Worm (Caenorhabditis elegans) whole organism, L4 larva: ENCODE measurements around the gene tmed-1.

ENCODE experiments used
- D1046.2 ChIP-seq: fragments of 200-800 bp; sonication (Bioruptor generic); IDR thresholded peaks from 2 replicates; pipeline ENCODE4 v1.3.6; 2022; ENCODE audit warnings: missing genetic modification characterization, missing compliant biosample characterization
- F44E2.7 ChIP-seq: fragments of 200-800 bp; sonication (Bioruptor generic); IDR thresholded peaks from 2 replicates; pipeline ENCODE4 v2.1.2; 2022; ENCODE audit warnings: missing genetic modification characterization, missing compliant biosample characterization
- T20F7.1 ChIP-seq: fragments of 200-800 bp; sonication (Bioruptor generic); optimal IDR thresholded peaks from 2 replicates; lab custom pipeline; 2018; ENCODE audit warnings: mild to moderate bottlenecking, missing genetic modification characterization, missing compliant biosample characterization
- T26A8.4 ChIP-seq: fragments of 200-800 bp; sonication (Bioruptor generic); IDR thresholded peaks from 2 replicates; pipeline ENCODE4 v1.3.6; 2022; ENCODE audit warnings: missing genetic modification characterization, missing compliant biosample characterization
- ZK337.2 ChIP-seq: fragments of 200-800 bp; sonication (Bioruptor generic); IDR thresholded peaks from 2 replicates; pipeline ENCODE4 v1.3.6; 2022; ENCODE audit warnings: missing genetic modification reagents, missing genetic modification characterization, missing compliant biosample characterization
- ZK546.5 ChIP-seq, 2 experiments: sonication (generic microtip); optimal IDR thresholded peaks; 2 replicates each; lab custom pipeline; 2017; ENCODE audit warnings: missing biosample characterization in 2 of 2, missing genetic modification characterization in 2 of 2
- aly-2 ChIP-seq: sonication (generic microtip); optimal IDR thresholded peaks from 2 replicates; lab custom pipeline; 2018; ENCODE audit warnings: missing biosample characterization, missing genetic modification characterization
- ama-1 ChIP-seq: fragments of 150-350 bp; optimal IDR thresholded peaks from 2 replicates; lab custom pipeline; 2014; ENCODE audit warnings: inconsistent platforms, mixed read lengths
- ceh-20 ChIP-seq: fragments of 200-800 bp; sonication (Bioruptor generic); IDR thresholded peaks from 2 replicates; pipeline ENCODE4 v1.3.6; 2022; ENCODE audit warnings: missing genetic modification reagents, missing genetic modification characterization, missing compliant biosample characterization
- ceh-82 ChIP-seq: sonication (generic microtip); optimal IDR thresholded peaks from 2 replicates; lab custom pipeline; 2017; ENCODE audit warnings: missing biosample characterization, missing genetic modification characterization
- daf-16 ChIP-seq, 3 experiments: sonication (generic microtip); optimal IDR thresholded peaks; 2 replicates each; lab custom pipeline; 2016 to 2017; ENCODE audit warnings: missing genetic modification characterization in 3 of 3, missing genetic modification reagents in 3 of 3, mild to moderate bottlenecking in 2 of 3, missing compliant biosample characterization in 2 of 3, missing biosample characterization in 1 of 3, moderate library complexity in 1 of 3
- daf-8 ChIP-seq: fragments of 200-800 bp; sonication (Bioruptor generic); IDR thresholded peaks from 2 replicates; pipeline ENCODE4 v1.3.6; 2022; ENCODE audit warnings: missing genetic modification characterization, missing compliant biosample characterization
- dmd-6 ChIP-seq: fragments of 200-800 bp; sonication (Bioruptor generic); IDR thresholded peaks from 2 replicates; pipeline ENCODE4 v1.3.6; 2022; ENCODE audit warnings: missing genetic modification reagents, missing genetic modification characterization, missing compliant biosample characterization
- dpl-1 ChIP-seq: fragments of 150-350 bp; optimal IDR thresholded peaks from 2 replicates; lab custom pipeline; 2014; ENCODE audit warnings: missing biosample characterization, missing genetic modification reagents, missing genetic modification characterization
- duxl-1 ChIP-seq: sonication (generic microtip); optimal IDR thresholded peaks from 2 replicates; lab custom pipeline; 2016; ENCODE audit warnings: mild to moderate bottlenecking, missing genetic modification characterization, moderate library complexity, missing compliant biosample characterization; ENCODE audit not compliant: poor library complexity
- dve-1 ChIP-seq: sonication (generic microtip); optimal IDR thresholded peaks from 2 replicates; lab custom pipeline; 2017; ENCODE audit warnings: antibody characterized with exemption, mild to moderate bottlenecking, missing genetic modification characterization, missing compliant biosample characterization; ENCODE audit not compliant: insufficient read depth
- egl-27 ChIP-seq: sonication (generic microtip); optimal IDR thresholded peaks from 3 replicates; lab custom pipeline; 2017; ENCODE audit warnings: missing biosample characterization, missing genetic modification reagents, missing genetic modification characterization
- hlh-11 ChIP-seq: fragments of 200-800 bp; sonication (Bioruptor generic); optimal IDR thresholded peaks from 2 replicates; lab custom pipeline; 2018; ENCODE audit warnings: mild to moderate bottlenecking, missing genetic modification characterization, missing compliant biosample characterization
- lin-15B ChIP-seq: fragments of 150-350 bp; sonication (generic microtip); optimal IDR thresholded peaks from 3 replicates; lab custom pipeline; 2014; ENCODE audit warnings: missing biosample characterization, missing genetic modification characterization
- lin-38 ChIP-seq: fragments of 200-800 bp; sonication (Bioruptor generic); IDR thresholded peaks from 2 replicates; pipeline ENCODE4 v1.3.6; 2022; ENCODE audit warnings: missing genetic modification reagents, missing genetic modification characterization, missing compliant biosample characterization
- lir-3 ChIP-seq: sonication (generic microtip); optimal IDR thresholded peaks from 2 replicates; lab custom pipeline; 2016; ENCODE audit warnings: mild to moderate bottlenecking, missing genetic modification characterization, missing compliant biosample characterization
- lsy-2 ChIP-seq, 2 experiments: fragments of 150-350 bp in 1 of 2; sonication (generic microtip) in 1 of 2; optimal IDR thresholded peaks; 2 replicates each; lab custom pipeline; 2014 to 2017; ENCODE audit warnings: missing biosample characterization in 2 of 2, missing genetic modification characterization in 2 of 2
- mdt-29 ChIP-seq: fragments of 200-800 bp; sonication (Bioruptor generic); IDR thresholded peaks from 2 replicates; pipeline ENCODE4 v1.3.6; 2022; ENCODE audit warnings: missing genetic modification reagents, missing genetic modification characterization, missing compliant biosample characterization
- mxl-2 ChIP-seq: fragments of 200-800 bp; sonication (Bioruptor generic); conservative IDR thresholded peaks from 2 replicates; pipeline ENCODE4 v1.3.6; 2022; ENCODE audit warnings: missing genetic modification reagents, missing genetic modification characterization, missing compliant biosample characterization
- mxl-3 ChIP-seq: fragments of 200-800 bp; sonication (Bioruptor generic); optimal IDR thresholded peaks from 2 replicates; lab custom pipeline; 2018; ENCODE audit warnings: mild to moderate bottlenecking, missing genetic modification characterization, missing compliant biosample characterization
- nhr-11 ChIP-seq: fragments of 150-350 bp; optimal IDR thresholded peaks from 2 replicates; lab custom pipeline; 2014; ENCODE audit warnings: missing biosample characterization, missing genetic modification characterization
- nhr-25 ChIP-seq: sonication (generic microtip); optimal IDR thresholded peaks from 2 replicates; lab custom pipeline; 2017; ENCODE audit warnings: missing genetic modification characterization, mild to moderate bottlenecking, missing compliant biosample characterization, antibody characterized with exemption, moderate library complexity, borderline replicate concordance; ENCODE audit not compliant: insufficient read depth
- nhr-28 ChIP-seq: fragments of 150-350 bp; optimal IDR thresholded peaks from 2 replicates; lab custom pipeline; 2014; ENCODE audit warnings: missing biosample characterization, missing genetic modification characterization
- nhr-77 ChIP-seq: fragments of 150-350 bp; optimal IDR thresholded peaks from 2 replicates; lab custom pipeline; 2014; ENCODE audit warnings: missing biosample characterization, missing genetic modification characterization
- pha-4 ChIP-seq, 2 experiments: fragments of 150-350 bp in 1 of 2; fragments of 200-800 bp in 1 of 2; sonication (Bioruptor generic) in 1 of 2; IDR thresholded peaks in 1 of 2; optimal IDR thresholded peaks in 1 of 2; 2 replicates each; pipeline versions ENCODE4 v1.3.6 to Lab custom; 2014 to 2022; ENCODE audit warnings: missing genetic modification characterization in 2 of 2, missing genetic modification reagents in 2 of 2, missing biosample characterization in 1 of 2, missing compliant biosample characterization in 1 of 2
- pqm-1 ChIP-seq: sonication (generic microtip); optimal IDR thresholded peaks from 2 replicates; lab custom pipeline; 2017; ENCODE audit warnings: missing biosample characterization, missing genetic modification characterization
- saeg-2 ChIP-seq: fragments of 200-800 bp; sonication (Bioruptor generic); IDR thresholded peaks from 2 replicates; pipeline ENCODE4 v1.3.6; 2022; ENCODE audit warnings: missing genetic modification reagents, missing genetic modification characterization, missing compliant biosample characterization
- unc-39 ChIP-seq: sonication (generic microtip); optimal IDR thresholded peaks from 2 replicates; lab custom pipeline; 2017; ENCODE audit warnings: missing biosample characterization, missing genetic modification characterization
- vab-7 ChIP-seq: fragments of 200-800 bp; sonication (Bioruptor generic); IDR thresholded peaks from 2 replicates; pipeline ENCODE4 v1.3.6; 2022; ENCODE audit warnings: missing genetic modification reagents, missing genetic modification characterization, missing compliant biosample characterization
- zfp-2 ChIP-seq: sonication (generic microtip); optimal IDR thresholded peaks from 2 replicates; lab custom pipeline; 2016; ENCODE audit warnings: mild to moderate bottlenecking, missing genetic modification characterization, missing compliant biosample characterization
- zfp-3 ChIP-seq: fragments of 200-800 bp; sonication (Bioruptor generic); conservative IDR thresholded peaks from 2 replicates; pipeline ENCODE4 v1.3.6; 2022; ENCODE audit warnings: missing genetic modification reagents, missing genetic modification characterization, missing compliant biosample characterization
- zip-2 ChIP-seq: fragments of 150-350 bp; optimal IDR thresholded peaks from 2 replicates; lab custom pipeline; 2014; ENCODE audit warnings: missing biosample characterization, missing genetic modification characterization
- ztf-11 ChIP-seq: fragments of 150-350 bp; optimal IDR thresholded peaks from 2 replicates; lab custom pipeline; 2014; ENCODE audit warnings: missing biosample characterization, missing genetic modification characterization
- ztf-7 ChIP-seq: fragments of 150-350 bp; optimal IDR thresholded peaks from 2 replicates; lab custom pipeline; 2014; ENCODE audit warnings: missing biosample characterization, missing genetic modification characterization

Gene tmed-1

ce11 chrIV:12046524-12047203 lies 31.3 kb downstream of the tmed-1 start, which contains the start of gene T12G3.2 (continued):
- TF ChIP-seq zip-2 (tag; lab: Kevin White, UChicago) (no peak), hlh-11 (tag; lab: Kevin White, UChicago) (peak; percentile 91), zfp-2 (no peak), daf-16 (GFP tag; optimal IDR thresholded peaks at IDR 0.05; lab: Kevin White, UChicago) (no peak), daf-16 (tag; optimal IDR thresholded peaks at IDR 0.05; lab: Kevin White, UChicago) (peak; percentile 92), ztf-7 (tag; lab: Kevin White, UChicago) (no peak), nhr-11 (tag; lab: Kevin White, UChicago) (no peak), F44E2.7 (GFP tag; lab: Robert Waterston, UW) (no peak), ZK546.5 (tag; optimal IDR thresholded peaks at IDR 0.05; lab: Kevin White, UChicago) (no peak), mxl-3 (GFP tag; lab: Kevin White, UChicago) (peak; percentile 71), ama-1 (no peak), aly-2 (no peak), saeg-2 (GFP tag; lab: Robert Waterston, UW) (0 out of 2 replicates have a peak, but pooled peaks have one; percentile 42), nhr-25 (tag; lab: Kevin White, UChicago) (no peak), nhr-77 (peak; percentile 64), egl-27 (no peak), ceh-20 (GFP tag; lab: Robert Waterston, UW) (no peak), dmd-6 (GFP tag; lab: Robert Waterston, UW) (peak; percentile 63; the same call in 1 of the 2 replicates), mxl-2 (GFP tag; lab: Robert Waterston, UW) (no peak), unc-39 (tag; lab: Kevin White, UChicago) (no peak), ceh-82 (no peak), nhr-28 (peak; percentile 89)

ce11 chrIV:12044844-12045738 lies 32.9 kb downstream of the tmed-1 start:
- TF ChIP-seq egl-27 (no peak), ZK337.2 (no peak), vab-7 (GFP tag; lab: Robert Waterston, UW) (no peak), pha-4 (GFP tag; IDR thresholded peaks at IDR 0.05; lab: Robert Waterston, UW) (no peak), pha-4 (tag; optimal IDR thresholded peaks at IDR 0.05; lab: Kevin White, UChicago) (no peak), lin-15B (tag; lab: Kevin White, UChicago) (no peak), T26A8.4 (no peak), pqm-1 (tag; lab: Kevin White, UChicago) (peak; percentile 48), dve-1 (tag; lab: Kevin White, UChicago) (peak; percentile 6), duxl-1 (tag; lab: Kevin White, UChicago) (no peak), daf-8 (GFP tag; lab: Robert Waterston, UW) (no peak), T20F7.1 (GFP tag; lab: Kevin White, UChicago) (no peak), D1046.2 (GFP tag; lab: Robert Waterston, UW) (no peak), mxl-2 (GFP tag; lab: Robert Waterston, UW) (no peak), mdt-29 (no peak), lin-38 (GFP tag; lab: Robert Waterston, UW) (no peak), lir-3 (tag; lab: Kevin White, UChicago) (no peak), zip-2 (tag; lab: Kevin White, UChicago) (no peak), dpl-1 (peak; percentile 3), lsy-2 (tag; optimal IDR thresholded peaks at IDR 0.05; lab: Kevin White, UChicago) (peak in 1 of 2 experiments; percentile 6), ztf-11 (tag; lab: Kevin White, UChicago) (no peak), hlh-11 (tag; lab: Kevin White, UChicago) (peak; percentile 25), zfp-3 (GFP tag; lab: Robert Waterston, UW) (no peak), nhr-28 (peak; percentile 69), ZK546.5 (tag; optimal IDR thresholded peaks at IDR 0.05; lab: Kevin White, UChicago) (no peak)
